Fruit fly (Drosophila melanogaster) whole organism, embryonic: ENCODE results near the gene Csk.

Experiments used
- B-H2 ChIP-seq: fragments of 200-800 bp; sonication (Bioruptor generic); optimal IDR thresholded peaks from 2 replicates; lab custom pipeline; 2018; ENCODE audit warnings: missing biosample characterization, mild to moderate bottlenecking, missing genetic modification characterization
- CG10321 ChIP-seq: fragments of 200-800 bp; sonication (Bioruptor generic); IDR thresholded peaks from 2 replicates; pipeline ENCODE4 v1.3.6; 2022; ENCODE audit warnings: missing biosample characterization, missing genetic modification characterization
- CG14014 ChIP-seq: fragments of 200-800 bp; sonication (Bioruptor generic); IDR thresholded peaks from 2 replicates; pipeline ENCODE4 v1.3.6; 2022; ENCODE audit warnings: missing biosample characterization, missing genetic modification characterization
- CG14441 ChIP-seq: fragments of 200-800 bp; sonication (Bioruptor generic); IDR thresholded peaks from 2 replicates; pipeline ENCODE4 v1.3.6; 2022; ENCODE audit warnings: missing biosample characterization, missing genetic modification characterization
- CG15269 ChIP-seq: fragments of 200-800 bp; sonication (Bioruptor generic); optimal IDR thresholded peaks from 2 replicates; lab custom pipeline; 2018; ENCODE audit warnings: missing biosample characterization, mild to moderate bottlenecking, missing genetic modification characterization, moderate library complexity
- CG2120 ChIP-seq: fragments of 200-800 bp; sonication (Bioruptor generic); optimal IDR thresholded peaks from 3 replicates; lab custom pipeline; 2016; ENCODE audit warnings: missing biosample characterization, missing genetic modification characterization
- CG2889 ChIP-seq: fragments of 200-800 bp; sonication (Bioruptor generic); IDR thresholded peaks from 3 replicates; pipeline ENCODE4 v1.3.6; 2022; ENCODE audit warnings: missing biosample characterization, missing genetic modification characterization
- CG30403 ChIP-seq: fragments of 200-800 bp; sonication (Bioruptor generic); optimal IDR thresholded peaks from 3 replicates; lab custom pipeline; 2016; ENCODE audit warnings: missing biosample characterization, missing genetic modification characterization
- CG3065 ChIP-seq: fragments of 200-800 bp; sonication (Bioruptor generic); optimal IDR thresholded peaks from 2 replicates; lab custom pipeline; 2016; ENCODE audit warnings: missing biosample characterization, missing genetic modification characterization
- CG4404 ChIP-seq: fragments of 200-800 bp; sonication (Bioruptor generic); IDR thresholded peaks from 2 replicates; pipeline ENCODE4 v1.3.6; 2022; ENCODE audit warnings: missing biosample characterization, missing genetic modification characterization
- CG4424 ChIP-seq: fragments of 200-800 bp; sonication (Bioruptor generic); optimal IDR thresholded peaks from 3 replicates; lab custom pipeline; 2016; ENCODE audit warnings: missing biosample characterization, missing genetic modification characterization
- CG7928 ChIP-seq: fragments of 200-800 bp; sonication (Bioruptor generic); optimal IDR thresholded peaks from 2 replicates; lab custom pipeline; 2017; ENCODE audit warnings: missing biosample characterization, mild to moderate bottlenecking, missing genetic modification characterization
- CG9609 ChIP-seq: fragments of 200-800 bp; sonication (Bioruptor generic); optimal IDR thresholded peaks from 3 replicates; lab custom pipeline; 2016; ENCODE audit warnings: missing biosample characterization, missing genetic modification characterization
- Dll ChIP-seq: fragments of 200-800 bp; sonication (Bioruptor generic); IDR thresholded peaks from 4 replicates; pipeline ENCODE4 v1.3.6; 2022; ENCODE audit warnings: missing biosample characterization, missing genetic modification characterization; ENCODE audit not compliant: partially characterized antibody
- E2f1 ChIP-seq: fragments of 200-800 bp; sonication (Bioruptor generic); IDR thresholded peaks from 2 replicates; pipeline ENCODE4 v1.3.6; 2022; ENCODE audit warnings: missing biosample characterization, missing genetic modification characterization
- E2f2 ChIP-seq: fragments of 200-800 bp; sonication (Bioruptor generic); IDR thresholded peaks from 2 replicates; pipeline ENCODE4 v1.3.6; 2022; ENCODE audit warnings: missing biosample characterization, missing genetic modification characterization
- Eip74EF ChIP-seq, 2 experiments: fragments of 200-800 bp in 1 of 2; fragments of >200 bp in 1 of 2; sonication (Bioruptor generic) in 1 of 2; optimal IDR thresholded peaks; 2 replicates each; lab custom pipeline; 2017 to 2019; ENCODE audit warnings: missing biosample characterization in 2 of 2, missing genetic modification characterization in 2 of 2, mild to moderate bottlenecking in 1 of 2, moderate library complexity in 1 of 2
- Hey ChIP-seq: fragments of 200-800 bp; sonication (Bioruptor generic); optimal IDR thresholded peaks from 3 replicates; lab custom pipeline; 2018; ENCODE audit warnings: missing biosample characterization, mild to moderate bottlenecking, missing genetic modification characterization
- Lim3 ChIP-seq: fragments of 200-800 bp; sonication (Bioruptor generic); IDR thresholded peaks from 2 replicates; pipeline ENCODE4 v1.3.6; 2022; ENCODE audit warnings: missing biosample characterization, missing genetic modification characterization
- Lpt ChIP-seq: fragments of >200 bp; optimal IDR thresholded peaks from 2 replicates; lab custom pipeline; 2018; ENCODE audit warnings: missing biosample characterization, missing genetic modification characterization
- MESR4 ChIP-seq: fragments of 200-800 bp; sonication (Bioruptor generic); optimal IDR thresholded peaks from 2 replicates; lab custom pipeline; 2018; ENCODE audit warnings: missing biosample characterization, mild to moderate bottlenecking, missing genetic modification characterization, moderate library complexity
- Mes4 ChIP-seq: fragments of 200-800 bp; sonication (Bioruptor generic); optimal IDR thresholded peaks from 2 replicates; lab custom pipeline; 2016; ENCODE audit warnings: missing biosample characterization, missing genetic modification characterization
- Nf-YB ChIP-seq: fragments of 200-800 bp; sonication (Bioruptor generic); optimal IDR thresholded peaks from 3 replicates; lab custom pipeline; 2019; ENCODE audit warnings: missing biosample characterization, mild to moderate bottlenecking, missing genetic modification characterization, moderate library complexity
- Poxn ChIP-seq: fragments of 200-800 bp; sonication (Bioruptor generic); IDR thresholded peaks from 2 replicates; pipeline ENCODE4 v1.3.6; 2022; ENCODE audit warnings: missing biosample characterization, missing genetic modification characterization
- Spps ChIP-seq: fragments of 200-800 bp; sonication (Bioruptor generic); optimal IDR thresholded peaks from 2 replicates; lab custom pipeline; 2018; ENCODE audit warnings: missing biosample characterization, mild to moderate bottlenecking, missing genetic modification characterization
- ab ChIP-seq: fragments of 200-800 bp; sonication (Bioruptor generic); optimal IDR thresholded peaks from 2 replicates; lab custom pipeline; 2016; ENCODE audit warnings: missing biosample characterization, missing genetic modification characterization
- bbx ChIP-seq: fragments of 200-800 bp; sonication (Bioruptor generic); IDR thresholded peaks from 2 replicates; pipeline ENCODE4 v1.3.6; 2022; ENCODE audit warnings: missing biosample characterization, missing genetic modification characterization; ENCODE audit not compliant: partially characterized antibody
- btn ChIP-seq: fragments of 200-800 bp; sonication (Bioruptor generic); optimal IDR thresholded peaks from 2 replicates; lab custom pipeline; 2016; ENCODE audit warnings: missing biosample characterization, missing genetic modification characterization
- danr ChIP-seq: fragments of 200-800 bp; sonication (Bioruptor generic); IDR thresholded peaks from 2 replicates; pipeline ENCODE4 v1.3.6; 2022; ENCODE audit warnings: missing biosample characterization, missing genetic modification characterization
- en ChIP-seq: fragments of 200-800 bp; sonication (Bioruptor generic); optimal IDR thresholded peaks from 2 replicates; lab custom pipeline; 2016; ENCODE audit warnings: missing biosample characterization, missing genetic modification characterization
- eyg ChIP-seq: fragments of 200-800 bp; sonication (Bioruptor generic); optimal IDR thresholded peaks from 3 replicates; lab custom pipeline; 2016; ENCODE audit warnings: missing biosample characterization, missing genetic modification characterization
- fu2 ChIP-seq: fragments of 200-800 bp; sonication (Bioruptor generic); optimal IDR thresholded peaks from 2 replicates; lab custom pipeline; 2016; ENCODE audit warnings: missing biosample characterization, missing genetic modification characterization
- gro ChIP-seq: fragments of 200-800 bp; sonication (Bioruptor generic); optimal IDR thresholded peaks from 2 replicates; lab custom pipeline; 2016; ENCODE audit warnings: missing biosample characterization, missing genetic modification characterization
- kah ChIP-seq: fragments of 200-800 bp; sonication (Bioruptor generic); optimal IDR thresholded peaks from 2 replicates; lab custom pipeline; 2018; ENCODE audit warnings: missing biosample characterization, mild to moderate bottlenecking, missing genetic modification characterization
- mam ChIP-seq: fragments of 200-800 bp; sonication (Bioruptor generic); optimal IDR thresholded peaks from 3 replicates; lab custom pipeline; 2016; ENCODE audit warnings: missing biosample characterization, missing genetic modification characterization
- nerfin-2 ChIP-seq: fragments of 200-800 bp; sonication (Bioruptor generic); IDR thresholded peaks from 2 replicates; pipeline ENCODE4 v1.3.6; 2022; ENCODE audit warnings: missing biosample characterization, missing genetic modification characterization; ENCODE audit not compliant: partially characterized antibody
- org-1 ChIP-seq: fragments of 200-800 bp; sonication (Bioruptor generic); optimal IDR thresholded peaks from 2 replicates; lab custom pipeline; 2017; ENCODE audit warnings: missing biosample characterization, missing genetic modification characterization
- otp ChIP-seq: fragments of 200-800 bp; sonication (Bioruptor generic); IDR thresholded peaks from 3 replicates; pipeline ENCODE4, ENCODE4 v1.3.6; 2022; ENCODE audit warnings: missing biosample characterization, missing genetic modification characterization
- pho ChIP-seq: fragments of 200-800 bp; sonication (Bioruptor generic); optimal IDR thresholded peaks from 2 replicates; lab custom pipeline; 2016; ENCODE audit warnings: missing biosample characterization, missing genetic modification characterization
- psq ChIP-seq: fragments of 200-800 bp; sonication (Bioruptor generic); optimal IDR thresholded peaks from 2 replicates; lab custom pipeline; 2017; ENCODE audit warnings: missing biosample characterization, missing genetic modification characterization
- repo ChIP-seq: fragments of 200-800 bp; sonication (Bioruptor generic); optimal IDR thresholded peaks from 2 replicates; lab custom pipeline; 2016; ENCODE audit warnings: missing biosample characterization, missing genetic modification characterization
- schlank ChIP-seq: fragments of 200-800 bp; sonication (Bioruptor generic); optimal IDR thresholded peaks from 2 replicates; lab custom pipeline; 2018; ENCODE audit warnings: missing biosample characterization, mild to moderate bottlenecking, missing genetic modification characterization
- scrt ChIP-seq: fragments of 200-800 bp; sonication (Bioruptor generic); optimal IDR thresholded peaks from 2 replicates; lab custom pipeline; 2018; ENCODE audit warnings: missing biosample characterization, mild to moderate bottlenecking, missing genetic modification characterization, moderate library complexity
- sd ChIP-seq: fragments of 200-800 bp; sonication (Bioruptor generic); optimal IDR thresholded peaks from 3 replicates; lab custom pipeline; 2018; ENCODE audit warnings: missing biosample characterization, mild to moderate bottlenecking, missing genetic modification characterization, moderate library complexity
- slou ChIP-seq: fragments of 200-800 bp; sonication (Bioruptor generic); optimal IDR thresholded peaks from 3 replicates; lab custom pipeline; 2016; ENCODE audit warnings: missing biosample characterization, missing genetic modification characterization
- tx ChIP-seq: fragments of 200-800 bp; sonication (Bioruptor generic); optimal IDR thresholded peaks from 2 replicates; lab custom pipeline; 2016; ENCODE audit warnings: missing biosample characterization, missing genetic modification characterization
- usp ChIP-seq: fragments of >200 bp; optimal IDR thresholded peaks from 2 replicates; lab custom pipeline; 2017; ENCODE audit warnings: missing biosample characterization, missing genetic modification characterization
- vvl ChIP-seq: fragments of 200-800 bp; sonication (Bioruptor generic); IDR thresholded peaks from 2 replicates; pipeline ENCODE4 v1.3.6; 2022; ENCODE audit warnings: missing biosample characterization, missing genetic modification characterization

Csk gene

DNA sequence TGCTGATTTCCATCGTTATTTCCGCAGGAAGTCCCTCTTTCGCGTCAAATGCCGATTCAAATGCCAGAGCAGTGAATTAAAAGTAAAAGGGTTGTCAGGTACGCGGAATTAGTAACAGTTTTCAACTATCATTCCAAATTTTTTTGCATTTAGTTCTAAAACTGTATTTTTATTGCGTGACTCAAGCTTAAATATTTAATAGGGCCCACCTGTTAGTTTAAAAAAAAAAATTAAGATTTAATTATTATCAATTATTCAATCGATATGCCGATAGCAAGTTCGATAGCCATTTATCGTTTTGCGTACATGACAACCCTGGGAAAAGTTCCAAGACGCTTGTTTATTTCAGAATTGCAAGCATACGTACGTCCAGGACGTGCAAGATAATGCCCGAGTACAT, 27.5 kb downstream of the Csk start, which contains the start of gene CG14711 (continued):
- TF ChIP-seq CG15269 (tag; lab: Kevin White, UChicago) (no peak), Lpt (GFP tag; lab: Kevin White, UChicago) (no peak), Nf-YB (GFP tag; lab: Kevin White, UChicago) (peak; percentile 67), nerfin-2 (0 out of 2 replicates have a peak, but pooled peaks have one; percentile 36), kah (peak; percentile 56), pho (GFP tag; lab: Kevin White, UChicago) (peak; percentile 75), scrt (peak; percentile 61), CG9609 (GFP tag; lab: Kevin White, UChicago) (peak; percentile 49), MESR4 (GFP tag; lab: Kevin White, UChicago) (peak; percentile 64), bbx (peak; percentile 73), repo (GFP tag; lab: Kevin White, UChicago) (no peak), E2f1 (GFP tag; lab: Robert Waterston, UW) (peak; percentile 84), Spps (peak; percentile 86), B-H2 (GFP tag; lab: Kevin White, UChicago) (peak; percentile 91), CG2889 (peak; percentile 78), CG30403 (GFP tag; lab: Kevin White, UChicago) (peak; percentile 93), E2f2 (GFP tag; lab: Robert Waterston, UW) (peak; percentile 81), CG7928 (GFP tag; lab: Kevin White, UChicago) (peak; percentile 14), mam (peak; percentile 63), gro (GFP tag; lab: Kevin White, UChicago) (peak; percentile 43), otp (GFP tag; lab: Robert Waterston, UW) (peak; percentile 83), usp (GFP tag; lab: Kevin White, UChicago) (no peak), Poxn (peak; percentile 52; the same call in 1 of the 2 replicates), en (GFP tag; lab: Kevin White, UChicago) (peak; percentile 6), fu2 (GFP tag; lab: Kevin White, UChicago) (peak; percentile 60), schlank (tag; lab: Kevin White, UChicago) (peak; percentile 55), CG14441 (GFP tag; lab: Robert Waterston, UW) (peak; percentile 84), vvl (GFP tag; lab: Robert Waterston, UW) (peak; percentile 93), psq (GFP tag; lab: Kevin White, UChicago) (peak; percentile 19), CG4424 (GFP tag; lab: Kevin White, UChicago) (peak; percentile 88), org-1 (GFP tag; lab: Kevin White, UChicago) (peak; percentile 56), Mes4 (peak; percentile 53), CG14014 (GFP tag; lab: Robert Waterston, UW) (peak; percentile 88), eyg (GFP tag; lab: Kevin White, UChicago) (peak; percentile 38), CG4404 (GFP tag; lab: Robert Waterston, UW) (peak; percentile 74), Lim3 (GFP tag; lab: Robert Waterston, UW) (0 out of 2 replicates have a peak, but pooled peaks have one; percentile 17), tx (GFP tag; lab: Kevin White, UChicago) (peak; percentile 36), Eip74EF (GFP tag; optimal IDR thresholded peaks at IDR 0.05; lab: Kevin White, UChicago) (no peak), Dll (GFP tag; lab: Robert Waterston, UW) (peak; percentile 93), CG10321 (peak; percentile 30; the same call in 1 of the 2 replicates), CG2120 (GFP tag; lab: Kevin White, UChicago) (peak; percentile 88), slou (GFP tag; lab: Kevin White, UChicago) (peak; percentile 66), ab (GFP tag; lab: Kevin White, UChicago) (no peak), sd (peak; percentile 80), danr (GFP tag; lab: Robert Waterston, UW) (peak; percentile 65), Hey (tag; lab: Kevin White, UChicago) (no peak), btn (GFP tag; lab: Kevin White, UChicago) (peak; percentile 8), CG3065 (GFP tag; lab: Kevin White, UChicago) (peak; percentile 84)
